Fruit fly (Drosophila melanogaster) whole organism, embryonic: ENCODE data around the gene Dic4.

ENCODE experiments used
- Bteb2 ChIP-seq: fragments of 200-800 bp; sonication (Bioruptor generic); optimal IDR thresholded peaks from 2 replicates; lab custom pipeline; 2016; ENCODE audit warnings: missing biosample characterization, missing genetic modification characterization
- C15 ChIP-seq: fragments of 200-800 bp; sonication (Bioruptor generic); IDR thresholded peaks from 3 replicates; pipeline ENCODE4 v1.3.6; 2022; ENCODE audit warnings: missing biosample characterization, missing genetic modification characterization
- CG10543 ChIP-seq: fragments of 200-800 bp; sonication (Bioruptor generic); optimal IDR thresholded peaks from 3 replicates; lab custom pipeline; 2017; ENCODE audit warnings: missing biosample characterization, mild to moderate bottlenecking, missing genetic modification characterization, moderate library complexity
- CG14710 ChIP-seq: fragments of 200-800 bp; sonication (Bioruptor generic); optimal IDR thresholded peaks from 3 replicates; lab custom pipeline; 2019; ENCODE audit warnings: missing biosample characterization, mild to moderate bottlenecking, missing genetic modification characterization, moderate library complexity
- CG14860 ChIP-seq: fragments of 200-800 bp; sonication (Bioruptor generic); IDR thresholded peaks from 3 replicates; pipeline ENCODE4 v1.3.6; 2022; ENCODE audit warnings: missing biosample characterization, missing genetic modification characterization; ENCODE audit not compliant: partially characterized antibody
- CG15011 ChIP-seq: fragments of 200-800 bp; sonication (Bioruptor generic); optimal IDR thresholded peaks from 3 replicates; lab custom pipeline; 2018; ENCODE audit warnings: missing biosample characterization, mild to moderate bottlenecking, missing genetic modification characterization
- CG15269 ChIP-seq: fragments of 200-800 bp; sonication (Bioruptor generic); optimal IDR thresholded peaks from 2 replicates; lab custom pipeline; 2018; ENCODE audit warnings: missing biosample characterization, mild to moderate bottlenecking, missing genetic modification characterization, moderate library complexity
- CG15514 ChIP-seq: fragments of 200-800 bp; sonication (Bioruptor generic); optimal IDR thresholded peaks from 3 replicates; lab custom pipeline; 2017; ENCODE audit warnings: missing biosample characterization, missing genetic modification characterization, mild to moderate bottlenecking, moderate library complexity, missing genetic modification reagents
- CG1647 ChIP-seq: fragments of 200-800 bp; sonication (Bioruptor generic); optimal IDR thresholded peaks from 3 replicates; lab custom pipeline; 2016; ENCODE audit warnings: missing biosample characterization, missing genetic modification characterization
- CG16779 ChIP-seq: fragments of 200-800 bp; sonication (Bioruptor generic); IDR thresholded peaks from 2 replicates; pipeline ENCODE4 v1.3.6; 2022; ENCODE audit warnings: missing biosample characterization, missing genetic modification characterization
- CG17186 ChIP-seq: fragments of 200-800 bp; sonication (Bioruptor generic); optimal IDR thresholded peaks from 3 replicates; lab custom pipeline; 2017; ENCODE audit warnings: missing biosample characterization, missing genetic modification reagents, missing genetic modification characterization
- CG17912 ChIP-seq: fragments of 200-800 bp; sonication (Bioruptor generic); optimal IDR thresholded peaks from 2 replicates; lab custom pipeline; 2018; ENCODE audit warnings: missing biosample characterization, mild to moderate bottlenecking, missing genetic modification characterization
- CG2129 ChIP-seq: fragments of 200-800 bp; sonication (Bioruptor generic); IDR thresholded peaks from 2 replicates; pipeline ENCODE4 v1.3.6; 2022; ENCODE audit warnings: missing biosample characterization, missing genetic modification characterization; ENCODE audit not compliant: partially characterized antibody
- CG2202 ChIP-seq: fragments of 200-800 bp; sonication (Bioruptor generic); optimal IDR thresholded peaks from 2 replicates; lab custom pipeline; 2018; ENCODE audit warnings: missing biosample characterization, mild to moderate bottlenecking, missing genetic modification characterization
- CG2678 ChIP-seq: fragments of 200-800 bp; sonication (Bioruptor generic); optimal IDR thresholded peaks from 3 replicates; lab custom pipeline; 2019; ENCODE audit warnings: missing biosample characterization, mild to moderate bottlenecking, missing genetic modification characterization, moderate library complexity
- CG6765 ChIP-seq: fragments of 200-800 bp; sonication (Bioruptor generic); optimal IDR thresholded peaks from 3 replicates; lab custom pipeline; 2017; ENCODE audit warnings: missing biosample characterization, mild to moderate bottlenecking, missing genetic modification characterization
- CoRest ChIP-seq: fragments of 200-800 bp; sonication (Bioruptor generic); optimal IDR thresholded peaks from 3 replicates; lab custom pipeline; 2018; ENCODE audit warnings: missing biosample characterization, mild to moderate bottlenecking, missing genetic modification characterization, moderate library complexity
- Dfd ChIP-seq, 2 experiments: fragments of >200 bp; optimal IDR thresholded peaks; 2 replicates each; lab custom pipeline; 2017; ENCODE audit warnings: missing biosample characterization in 2 of 2, missing genetic modification characterization in 2 of 2
- Dref ChIP-seq: fragments of 200-800 bp; sonication (Bioruptor generic); IDR thresholded peaks from 2 replicates; pipeline ENCODE4 v1.3.6; 2022; ENCODE audit warnings: missing biosample characterization, missing genetic modification characterization
- ERR ChIP-seq: fragments of 200-800 bp; sonication (Bioruptor generic); optimal IDR thresholded peaks from 2 replicates; lab custom pipeline; 2016; ENCODE audit warnings: missing biosample characterization, missing genetic modification characterization
- Gug ChIP-seq: fragments of 200-800 bp; sonication (Bioruptor generic); IDR thresholded peaks from 4 replicates; pipeline ENCODE4 v1.3.6; 2022; ENCODE audit warnings: missing biosample characterization, missing genetic modification characterization
- HLHmδ ChIP-seq: fragments of 200-800 bp; sonication (Bioruptor generic); optimal IDR thresholded peaks from 2 replicates; lab custom pipeline; 2018; ENCODE audit warnings: missing biosample characterization, mild to moderate bottlenecking, missing genetic modification characterization, moderate library complexity
- HmgD ChIP-seq: fragments of 200-800 bp; sonication (Bioruptor generic); optimal IDR thresholded peaks from 3 replicates; lab custom pipeline; 2016; ENCODE audit warnings: missing biosample characterization, missing genetic modification characterization
- Hr78 ChIP-seq, 2 experiments: fragments of 200-800 bp in 1 of 2; fragments of >200 bp in 1 of 2; sonication (Bioruptor generic) in 1 of 2; optimal IDR thresholded peaks; 2 replicates each; lab custom pipeline; 2017 to 2019; ENCODE audit warnings: missing biosample characterization in 2 of 2, missing genetic modification characterization in 2 of 2, mild to moderate bottlenecking in 1 of 2, moderate library complexity in 1 of 2
- MESR4 ChIP-seq: fragments of 200-800 bp; sonication (Bioruptor generic); optimal IDR thresholded peaks from 2 replicates; lab custom pipeline; 2018; ENCODE audit warnings: missing biosample characterization, mild to moderate bottlenecking, missing genetic modification characterization, moderate library complexity
- Nf-YC ChIP-seq: fragments of 200-800 bp; optimal IDR thresholded peaks from 3 replicates; lab custom pipeline; 2019; ENCODE audit warnings: missing biosample characterization, mild to moderate bottlenecking, missing genetic modification characterization, moderate library complexity
- NfI ChIP-seq: fragments of 200-800 bp; sonication (Bioruptor generic); optimal IDR thresholded peaks from 3 replicates; lab custom pipeline; 2018; ENCODE audit warnings: missing biosample characterization, mild to moderate bottlenecking, missing genetic modification characterization, moderate library complexity
- Oli ChIP-seq: fragments of 200-800 bp; sonication (Bioruptor generic); optimal IDR thresholded peaks from 2 replicates; lab custom pipeline; 2018; ENCODE audit warnings: missing biosample characterization, mild to moderate bottlenecking, missing genetic modification characterization, moderate library complexity
- Optix ChIP-seq: fragments of 200-800 bp; sonication (Bioruptor generic); IDR thresholded peaks from 3 replicates; pipeline ENCODE4 v1.3.6; 2022; ENCODE audit warnings: missing biosample characterization, missing genetic modification characterization
- PHDP ChIP-seq: fragments of 200-800 bp; sonication (Bioruptor generic); optimal IDR thresholded peaks from 3 replicates; lab custom pipeline; 2018; ENCODE audit warnings: missing biosample characterization, mild to moderate bottlenecking, missing genetic modification characterization, moderate library complexity
- aop ChIP-seq: fragments of 200-800 bp; sonication (Bioruptor generic); IDR thresholded peaks from 2 replicates; pipeline ENCODE4 v1.3.6; 2022; ENCODE audit warnings: missing biosample characterization, missing genetic modification characterization
- ci ChIP-seq: fragments of 200-800 bp; sonication (Bioruptor generic); IDR thresholded peaks from 3 replicates; pipeline ENCODE4 v1.3.6; 2022; ENCODE audit warnings: missing biosample characterization, missing genetic modification characterization
- dan ChIP-seq: fragments of 200-800 bp; sonication (Bioruptor generic); IDR thresholded peaks from 2 replicates; pipeline ENCODE4 v1.3.6; 2022; ENCODE audit warnings: missing biosample characterization, missing genetic modification characterization
- emc ChIP-seq: fragments of 200-800 bp; sonication (Bioruptor generic); optimal IDR thresholded peaks from 2 replicates; lab custom pipeline; 2016; ENCODE audit warnings: missing biosample characterization, missing genetic modification characterization
- ftz-f1 ChIP-seq: fragments of 200-800 bp; sonication (Bioruptor generic); optimal IDR thresholded peaks from 2 replicates; lab custom pipeline; 2016; ENCODE audit warnings: missing biosample characterization, missing genetic modification characterization
- gem ChIP-seq: fragments of 200-800 bp; sonication (Bioruptor generic); optimal IDR thresholded peaks from 2 replicates; lab custom pipeline; 2019; ENCODE audit warnings: missing biosample characterization, mild to moderate bottlenecking, missing genetic modification characterization, moderate library complexity
- gro ChIP-seq: fragments of 200-800 bp; sonication (Bioruptor generic); optimal IDR thresholded peaks from 2 replicates; lab custom pipeline; 2016; ENCODE audit warnings: missing biosample characterization, missing genetic modification characterization
- gsb-n ChIP-seq: fragments of 200-800 bp; sonication (Bioruptor generic); optimal IDR thresholded peaks from 3 replicates; lab custom pipeline; 2018; ENCODE audit warnings: missing biosample characterization, mild to moderate bottlenecking, missing genetic modification characterization
- gt ChIP-seq: fragments of 200-800 bp; sonication (Bioruptor generic); IDR thresholded peaks from 2 replicates; pipeline ENCODE4 v1.3.6; 2022; ENCODE audit warnings: missing biosample characterization, missing genetic modification characterization
- nerfin-2 ChIP-seq: fragments of 200-800 bp; sonication (Bioruptor generic); IDR thresholded peaks from 2 replicates; pipeline ENCODE4 v1.3.6; 2022; ENCODE audit warnings: missing biosample characterization, missing genetic modification characterization; ENCODE audit not compliant: partially characterized antibody
- pan ChIP-seq, 4 experiments: fragments of >200 bp in 3 of 4; fragments of 200-800 bp in 1 of 4; sonication (Bioruptor generic) in 1 of 4; optimal IDR thresholded peaks in 3 of 4; IDR thresholded peaks in 1 of 4; 2 replicates each; pipeline versions ENCODE4 v1.3.6 to Lab custom; 2017 to 2022; ENCODE audit warnings: missing biosample characterization in 2 of 4, missing genetic modification characterization in 2 of 4, mixed read lengths in 1 of 4
- pzg ChIP-seq: fragments of 200-800 bp; sonication (Bioruptor generic); optimal IDR thresholded peaks from 3 replicates; lab custom pipeline; 2018; ENCODE audit warnings: missing biosample characterization, mild to moderate bottlenecking, missing genetic modification characterization, moderate library complexity
- sens-2 ChIP-seq: fragments of 200-800 bp; sonication (Bioruptor generic); IDR thresholded peaks from 2 replicates; pipeline ENCODE4 v1.3.6; 2022; ENCODE audit warnings: missing biosample characterization, missing genetic modification characterization
- seq ChIP-seq: fragments of 200-800 bp; sonication (Bioruptor generic); IDR thresholded peaks from 2 replicates; pipeline ENCODE4 v1.3.6; 2022; ENCODE audit warnings: missing biosample characterization, missing genetic modification characterization
- shn ChIP-seq: fragments of 200-800 bp; sonication (Bioruptor generic); optimal IDR thresholded peaks from 3 replicates; lab custom pipeline; 2016; ENCODE audit warnings: missing biosample characterization, missing genetic modification characterization
- sisA ChIP-seq: fragments of 200-800 bp; sonication (Bioruptor generic); IDR thresholded peaks from 2 replicates; pipeline ENCODE4 v1.3.6; 2022; ENCODE audit warnings: missing biosample characterization, missing genetic modification characterization
- trem ChIP-seq: fragments of 200-800 bp; optimal IDR thresholded peaks from 3 replicates; lab custom pipeline; 2019; ENCODE audit warnings: missing biosample characterization, mild to moderate bottlenecking, missing genetic modification characterization, moderate library complexity
- vnd ChIP-seq: fragments of 200-800 bp; sonication (Bioruptor generic); IDR thresholded peaks from 3 replicates; pipeline ENCODE4 v1.3.6; 2022; ENCODE audit warnings: missing biosample characterization, missing genetic modification characterization; ENCODE audit not compliant: partially characterized antibody

The Dic4 gene

dm6 chr3L:18672986-18673633 is 25.1 kb downstream of the Dic4 start, which contains the start of gene Capr (continued):
- TF ChIP-seq pzg (GFP tag; lab: Kevin White, UChicago) (peak; percentile 93), CG10543 (GFP tag; lab: Kevin White, UChicago) (peak; percentile 36), trem (tag; lab: Kevin White, UChicago) (peak; percentile 88), C15 (GFP tag; lab: Robert Waterston, UW) (no peak), shn (GFP tag; lab: Kevin White, UChicago) (peak; percentile 17), CG14710 (tag; lab: Kevin White, UChicago) (peak; percentile 66), aop (no peak), pan (optimal IDR thresholded peaks at IDR 0.05; lab: Kevin White, UChicago) (no peak), pan (GFP tag; optimal IDR thresholded peaks at IDR 0.05 in 1 of 2, IDR thresholded peaks at IDR 0.05 in 1 of 2) (no peak), HLHmδ (GFP tag; lab: Kevin White, UChicago) (peak; percentile 31), CG15514 (GFP tag; lab: Kevin White, UChicago) (peak; percentile 84), CG1647 (peak; percentile 28), ci (peak; percentile 56; the same call in 1 of the 3 replicates), MESR4 (GFP tag; lab: Kevin White, UChicago) (peak; percentile 82), CG2202 (tag; lab: Kevin White, UChicago) (peak; percentile 3), CG2678 (peak; percentile 25), Dfd (GFP tag; optimal IDR thresholded peaks at IDR 0.05; lab: Kevin White, UChicago) (peak in 1 of 2 experiments; percentile 63), PHDP (tag; lab: Kevin White, UChicago) (peak; percentile 9), CG17912 (GFP tag; lab: Kevin White, UChicago) (no peak), gem (tag; lab: Kevin White, UChicago) (no peak), CG2129 (peak; percentile 99), gro (GFP tag; lab: Kevin White, UChicago) (peak; percentile 68), gt (no peak), CG16779 (GFP tag; lab: Robert Waterston, UW) (peak; percentile 45; the same call in 1 of the 2 replicates), Dref (GFP tag; lab: Robert Waterston, UW) (peak; percentile 99), gsb-n (tag; lab: Kevin White, UChicago) (no peak), CoRest (tag; lab: Kevin White, UChicago) (peak; percentile 34), Bteb2 (GFP tag; lab: Kevin White, UChicago) (peak; percentile 24), CG15011 (GFP tag; lab: Kevin White, UChicago) (no peak), emc (GFP tag; lab: Kevin White, UChicago) (no peak), sens-2 (GFP tag; lab: Robert Waterston, UW) (no peak), Gug (GFP tag; lab: Robert Waterston, UW) (peak; percentile 77; the same call in 3 of the 4 replicates), nerfin-2 (GFP tag; lab: Robert Waterston, UW) (peak; percentile 100), vnd (peak; percentile 100), CG6765 (peak; percentile 3), HmgD (GFP tag; lab: Kevin White, UChicago) (peak; percentile 66), ftz-f1 (GFP tag; lab: Kevin White, UChicago) (peak; percentile 25), CG17186 (GFP tag; lab: Kevin White, UChicago) (peak; percentile 93), sisA (GFP tag; lab: Robert Waterston, UW) (no peak), CG15269 (tag; lab: Kevin White, UChicago) (no peak), dan (GFP tag; lab: Robert Waterston, UW) (no peak), NfI (GFP tag; lab: Kevin White, UChicago) (peak; percentile 14), Nf-YC (tag; lab: Kevin White, UChicago) (peak; percentile 6), Hr78 (GFP tag; optimal IDR thresholded peaks at IDR 0.05; lab: Kevin White, UChicago) (no peak), Oli (tag; lab: Kevin White, UChicago) (no peak), Optix (GFP tag; lab: Robert Waterston, UW) (0 out of 3 replicates have a peak, but pooled peaks have one; percentile 7), ERR (peak; percentile 32), CG14860 (GFP tag; lab: Robert Waterston, UW) (peak; percentile 100), seq (no peak)
